Worm (Caenorhabditis elegans): ENCODE measurements around the gene sap-140.

Gene sap-140

ce11 chrIII:7495616-7496146 is 3.9 kb upstream of the sap-140 start:
- TF ChIP-seq ama-1 (optimal IDR thresholded peaks at IDR 0.05) = no peak
- TF ChIP-seq ama-1 (GFP tag; optimal IDR thresholded peaks at IDR 0.05) = peak in 1 of 2 experiments; percentile 11
- peak; percentile 42; the same call in 1 of the 2 replicates for TF ChIP-seq attf-6 (GFP tag; IDR thresholded peaks at IDR 0.05)
- 0 out of 2 replicates have a peak, but pooled peaks have one; percentile 27 for TF ChIP-seq ztf-25 (GFP tag; IDR thresholded peaks at IDR 0.05)
- 0 out of 2 replicates have a peak, but pooled peaks have one; percentile 50 for TF ChIP-seq hsf-1 (GFP tag; IDR thresholded peaks at IDR 0.05)
- peak; percentile 62 for TF ChIP-seq madf-6 (GFP tag; IDR thresholded peaks at IDR 0.05)
- no peak for TF ChIP-seq nfya-2 (GFP tag; IDR thresholded peaks at IDR 0.05)
- no peak for TF ChIP-seq zim-3 (tag; optimal IDR thresholded peaks at IDR 0.05)
- TF ChIP-seq F57A8.1 (GFP tag; optimal IDR thresholded peaks at IDR 0.05) = no peak
- peak; percentile 17 for TF ChIP-seq lsl-1 (GFP tag; optimal IDR thresholded peaks at IDR 0.05)
- TF ChIP-seq sdz-38 (tag; optimal IDR thresholded peaks at IDR 0.05) = no peak
- TF ChIP-seq ceh-40 (GFP tag; IDR thresholded peaks at IDR 0.05) = no peak
- no peak for TF ChIP-seq B0261.1 (tag; optimal IDR thresholded peaks at IDR 0.05)
- no peak for TF ChIP-seq ets-4 (GFP tag; optimal IDR thresholded peaks at IDR 0.05)
- peak; percentile 48 for TF ChIP-seq lin-54 (GFP tag; optimal IDR thresholded peaks at IDR 0.05)
- no peak for TF ChIP-seq ztf-3 (GFP tag; optimal IDR thresholded peaks at IDR 0.05)
- TF ChIP-seq F10E7.11 (tag; optimal IDR thresholded peaks at IDR 0.05) = no peak
- TF ChIP-seq ceh-79 (tag; optimal IDR thresholded peaks at IDR 0.05) = no peak
- 0 out of 2 replicates have a peak, but pooled peaks have one; percentile 20 for TF ChIP-seq lag-1 (GFP tag; IDR thresholded peaks at IDR 0.05)
- TF ChIP-seq K12H6.12 (tag; optimal IDR thresholded peaks at IDR 0.05) = no peak
- TF ChIP-seq somi-1 (GFP tag; optimal IDR thresholded peaks at IDR 0.05) = no peak
- TF ChIP-seq snpc-4 (GFP tag; optimal IDR thresholded peaks at IDR 0.05) = peak; percentile 42
- TF ChIP-seq snpc-4 (tag; optimal IDR thresholded peaks at IDR 0.05) = no peak
- no peak for TF ChIP-seq F22D6.2 (tag; optimal IDR thresholded peaks at IDR 0.05)
- TF ChIP-seq F39B2.1 (GFP tag; IDR thresholded peaks at IDR 0.05) = 0 out of 2 replicates have a peak, but pooled peaks have one; percentile 2
- TF ChIP-seq atf-7 (tag; optimal IDR thresholded peaks at IDR 0.05) = no peak
- TF ChIP-seq tbp1 (GFP tag; optimal IDR thresholded peaks at IDR 0.05) = peak; percentile 28
- 0 out of 2 replicates have a peak, but pooled peaks have one; percentile 19 for TF ChIP-seq ekl-4 (GFP tag; IDR thresholded peaks at IDR 0.05)
- TF ChIP-seq ztf-22 (GFP tag; optimal IDR thresholded peaks at IDR 0.05) = no peak
- no peak; the same call in 1 of the 2 replicates for TF ChIP-seq C17E4.6 (GFP tag; IDR thresholded peaks at IDR 0.05)
- no peak for TF ChIP-seq F33H1.4 (GFP tag; IDR thresholded peaks at IDR 0.05)
- TF ChIP-seq nhr-27 (tag; optimal IDR thresholded peaks at IDR 0.05) = no peak
- TF ChIP-seq lir-1 (GFP tag; conservative IDR thresholded peaks at IDR 0.05) = no peak
- TF ChIP-seq rpc-1 (optimal IDR thresholded peaks at IDR 0.05) = no peak
- no peak for TF ChIP-seq rpc-1 (tag; optimal IDR thresholded peaks at IDR 0.05)
- no peak for TF ChIP-seq efl-1 (GFP tag; optimal IDR thresholded peaks at IDR 0.05)
- TF ChIP-seq lin-35 (GFP tag; optimal IDR thresholded peaks at IDR 0.05) = no peak
- TF ChIP-seq mes-4 (tag; optimal IDR thresholded peaks at IDR 0.05) = no peak
- no peak for TF ChIP-seq attf-3 (GFP tag; conservative IDR thresholded peaks at IDR 0.05)
- 0 out of 2 replicates have a peak, but pooled peaks have one; percentile 45 for TF ChIP-seq aptf-3 (GFP tag; IDR thresholded peaks at IDR 0.05)
- no peak for TF ChIP-seq nhr-179 (tag; optimal IDR thresholded peaks at IDR 0.05)
- TF ChIP-seq ZK185.1 (tag; optimal IDR thresholded peaks at IDR 0.05; ENCODE audit: poor library complexity, severe bottlenecking) = peak; percentile 12
- TF ChIP-seq attf-5 (GFP tag; optimal IDR thresholded peaks at IDR 0.05) = no peak
- peak; percentile 33 for TF ChIP-seq die-1 (tag; optimal IDR thresholded peaks at IDR 0.05)
- TF ChIP-seq mxl-1 (tag; optimal IDR thresholded peaks at IDR 0.05) = no peak
- TF ChIP-seq hmg-20 (GFP tag; IDR thresholded peaks at IDR 0.05) = no peak
- TF ChIP-seq pha-4 (tag; optimal IDR thresholded peaks at IDR 0.05) = no peak
- TF ChIP-seq lin-26 (GFP tag; IDR thresholded peaks at IDR 0.05) = 0 out of 2 replicates have a peak, but pooled peaks have one; percentile 6
- no peak for TF ChIP-seq ceh-100 (GFP tag; IDR thresholded peaks at IDR 0.05)
- no peak for TF ChIP-seq C06A6.2 (GFP tag; conservative IDR thresholded peaks at IDR 0.05)
